Fruit fly (Drosophila melanogaster): Measurements from ENCODE around the gene Atac3.
A peak's percentile ranks its signal among the peaks of the same experiment; 100 is the strongest.

Atac3 gene

DNA sequence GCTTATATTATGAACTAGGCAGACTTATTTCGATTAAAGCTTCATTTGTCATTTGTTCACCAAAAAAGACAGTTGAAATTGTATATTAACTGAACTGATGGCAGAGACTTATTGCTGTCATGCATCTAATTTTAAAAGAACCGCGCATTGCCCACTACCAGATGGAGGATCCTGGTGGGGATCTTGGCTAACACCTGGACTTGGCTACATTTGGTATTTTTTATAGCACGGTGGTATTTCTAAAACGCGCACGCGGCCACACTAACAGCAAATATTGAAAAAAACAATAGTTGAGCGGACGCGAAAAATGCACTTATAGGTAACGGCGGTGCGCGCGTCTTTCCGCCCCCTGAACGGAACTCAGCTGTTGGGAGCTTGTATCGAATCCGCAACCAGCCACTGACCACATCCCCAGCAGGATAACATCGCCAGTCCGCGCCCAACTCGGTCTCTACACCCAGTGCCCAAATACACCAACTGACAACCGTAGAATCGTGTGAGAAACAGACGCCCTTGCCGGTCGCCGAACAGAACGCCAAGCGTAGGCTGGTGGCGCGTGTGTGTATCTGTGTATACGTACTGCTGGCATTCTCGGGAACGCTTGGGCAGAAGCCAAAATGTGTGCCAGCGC, 35.5 kb downstream of the Atac3 start (continued):
- TF ChIP-seq ftz-f1 (GFP tag; optimal IDR thresholded peaks at IDR 0.05) (no peak), Atf-2 (GFP tag; optimal IDR thresholded peaks at IDR 0.05) (no peak), nerfin-1 (tag; optimal IDR thresholded peaks at IDR 0.05) (peak; percentile 40), Mad (GFP tag; optimal IDR thresholded peaks at IDR 0.05) (no peak), CG14667 (GFP tag; IDR thresholded peaks at IDR 0.05) (no peak), H2.0 (GFP tag; IDR thresholded peaks at IDR 0.05) (no peak), CG10565 (GFP tag; optimal IDR thresholded peaks at IDR 0.05) (no peak), ab (GFP tag; optimal IDR thresholded peaks at IDR 0.05) (no peak), Asciz (GFP tag; optimal IDR thresholded peaks at IDR 0.05) (no peak), vvl (GFP tag; IDR thresholded peaks at IDR 0.05) (peak; percentile 54), ac (GFP tag; optimal IDR thresholded peaks at IDR 0.05) (peak; percentile 11), CG10209 (GFP tag; optimal IDR thresholded peaks at IDR 0.05) (peak; percentile 10), zfh1 (GFP tag; IDR thresholded peaks at IDR 0.05) (0 out of 3 replicates have a peak, but pooled peaks have one; percentile 24), CHES-1-like (GFP tag; optimal IDR thresholded peaks at IDR 0.05) (peak; percentile 77), odd (GFP tag; optimal IDR thresholded peaks at IDR 0.05) (no peak), CG8765 (GFP tag; IDR thresholded peaks at IDR 0.05) (no peak), CG2202 (tag; optimal IDR thresholded peaks at IDR 0.05) (no peak)

DNA sequence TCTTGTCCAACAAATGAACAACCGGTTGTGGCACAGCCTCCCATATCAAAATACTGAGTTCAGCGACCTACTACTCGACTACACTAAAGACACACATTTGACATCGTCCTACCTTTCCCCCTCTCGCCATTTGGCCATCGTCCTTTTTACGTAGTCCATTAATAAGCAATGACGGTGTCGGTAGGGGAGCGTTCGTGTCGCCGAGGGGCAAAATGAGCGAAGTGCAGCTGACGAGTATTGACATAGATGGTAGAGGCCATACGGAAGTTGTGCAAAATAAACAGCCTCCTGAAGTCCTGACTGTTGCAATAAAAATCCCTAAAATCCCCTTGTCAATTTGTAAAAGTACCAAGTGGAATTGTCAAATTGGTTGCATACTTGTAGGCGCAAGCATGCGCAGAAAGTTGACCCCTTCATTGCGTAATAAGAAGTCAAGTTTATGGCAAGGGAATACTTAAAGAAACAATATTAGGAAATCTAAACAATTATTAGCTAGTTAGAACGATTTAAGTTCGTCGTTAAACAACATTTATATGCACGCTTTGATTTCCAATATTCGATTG, 36.1 kb downstream of the Atac3 start:
- TF ChIP-seq pros (GFP tag; optimal IDR thresholded peaks at IDR 0.05) (peak; percentile 0), Deaf1 (tag; optimal IDR thresholded peaks at IDR 0.05) (peak; percentile 53), CoRest (tag; optimal IDR thresholded peaks at IDR 0.05) (no peak), eve (GFP tag; optimal IDR thresholded peaks at IDR 0.05) (no peak), HHEX (GFP tag; optimal IDR thresholded peaks at IDR 0.05) (no peak), Tbp (GFP tag; optimal IDR thresholded peaks at IDR 0.05) (no peak), cato (GFP tag; optimal IDR thresholded peaks at IDR 0.05; ENCODE audit: borderline replicate concordance) (no peak), abd-A (tag; optimal IDR thresholded peaks at IDR 0.05) (peak; percentile 67), stwl (tag; optimal IDR thresholded peaks at IDR 0.05) (no peak), seq (GFP tag; IDR thresholded peaks at IDR 0.05) (no peak), tll (GFP tag; optimal IDR thresholded peaks at IDR 0.05) (peak in 1 of 2 experiments; percentile 64), kah (GFP tag; optimal IDR thresholded peaks at IDR 0.05) (no peak), p53 (GFP tag; optimal IDR thresholded peaks at IDR 0.05) (no peak), Pdp1 (GFP tag; optimal IDR thresholded peaks at IDR 0.05) (peak in 1 of 2 experiments; percentile 100), dati (GFP tag; IDR thresholded peaks at IDR 0.05) (no peak), Hr78 (GFP tag; optimal IDR thresholded peaks at IDR 0.05) (peak in 1 of 2 experiments; percentile 100), Kr (GFP tag; optimal IDR thresholded peaks at IDR 0.05) (peak; percentile 41), CG11247 (GFP tag; IDR thresholded peaks at IDR 0.05) (no peak), ken (GFP tag; IDR thresholded peaks at IDR 0.05) (0 out of 3 replicates have a peak, but pooled peaks have one; percentile 41), Sry-β (GFP tag; optimal IDR thresholded peaks at IDR 0.05) (no peak), corto (GFP tag; optimal IDR thresholded peaks at IDR 0.05) (no peak), run (tag; optimal IDR thresholded peaks at IDR 0.05) (no peak), wek (GFP tag; optimal IDR thresholded peaks at IDR 0.05) (no peak), Spps (tag; optimal IDR thresholded peaks at IDR 0.05) (no peak), CG10209 (GFP tag; optimal IDR thresholded peaks at IDR 0.05) (no peak), Med (GFP tag) (peak; percentile 49), CG8290 (GFP tag; optimal IDR thresholded peaks at IDR 0.05) (no peak), CG8290 (tag; optimal IDR thresholded peaks at IDR 0.05) (peak in 1 of 2 experiments; percentile 27), crol (GFP tag; IDR thresholded peaks at IDR 0.05) (0 out of 2 replicates have a peak, but pooled peaks have one; percentile 9), Mes4 (GFP tag; optimal IDR thresholded peaks at IDR 0.05) (no peak), CG15479 (GFP tag; optimal IDR thresholded peaks at IDR 0.05) (peak; percentile 72), bbx (GFP tag; IDR thresholded peaks at IDR 0.05; ENCODE audit: partially characterized antibody) (0 out of 2 replicates have a peak, but pooled peaks have one; percentile 16)
